Fruit fly (Drosophila melanogaster) ovary, adult (tissue): ENCODE data around the gene CG9215.
A peak's percentile ranks its signal among the peaks of the same experiment; 100 is the strongest.

ENCODE experiments used
- CG17801 ChIP-seq: fragments of 200-800 bp; optimal IDR thresholded peaks from 2 replicates; lab custom pipeline; 2019; ENCODE audit warnings: missing biosample characterization, mild to moderate bottlenecking, missing genetic modification characterization, moderate library complexity; ENCODE audit not compliant: partially characterized antibody

Gene CG9215

DNA sequence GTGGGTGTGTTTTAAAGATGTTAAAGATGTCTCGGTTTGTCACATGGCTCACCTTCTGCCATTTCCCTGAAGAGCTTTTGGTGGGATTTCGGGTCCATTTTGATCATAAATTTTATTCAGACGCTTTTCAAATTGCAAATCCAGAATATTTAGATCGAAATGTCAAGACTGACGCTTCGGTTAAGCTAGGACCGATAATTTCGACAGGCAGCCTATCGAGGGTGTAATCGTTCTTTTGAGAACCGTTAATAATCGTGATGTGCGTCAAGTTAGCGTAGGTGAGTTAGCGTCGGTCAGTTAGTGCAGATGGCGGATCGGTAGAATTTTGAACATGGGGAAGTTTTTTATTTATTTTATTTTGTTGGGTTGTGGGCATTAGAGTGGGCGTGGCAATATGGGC, 7.1 kb downstream of the CG9215 start, which contains the start of gene CG42299:
Gene CG42299 (minus strand): TSS at position 127 of the 400 bp plus-strand sequence.
- TF ChIP-seq CG17801: no peak

dm6 chrX:15574384-15574783, 8.3 kb downstream of the CG9215 start, which contains the start of gene CG9213:
Gene CG9213 (minus strand): TSS chrX:15574535.
- TF ChIP-seq CG17801: no peak

DNA sequence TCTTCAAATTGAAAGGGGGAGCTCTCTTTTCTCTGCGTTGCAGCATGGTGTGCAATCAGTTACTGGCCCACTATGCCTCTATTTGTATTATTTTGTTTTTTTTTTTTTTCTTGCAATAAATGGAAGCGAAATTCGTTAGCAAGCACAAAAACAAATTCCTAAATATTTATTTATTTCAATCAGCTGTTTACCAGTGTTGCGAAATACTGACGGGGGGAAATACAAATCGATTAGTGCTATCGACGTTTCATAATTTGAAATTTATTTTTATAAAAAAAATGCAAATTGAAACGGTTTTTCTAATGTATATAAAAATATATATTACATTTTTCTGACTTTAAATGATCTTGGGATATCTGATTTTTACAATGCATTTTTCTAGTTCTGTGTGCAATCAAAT, 10.7 kb downstream of the CG9215 start, which contains the start of gene CG15643:
Gene CG15643 (minus strand): TSS at position 211 of the 400 bp plus-strand sequence.
- no peak for TF ChIP-seq CG17801

- TF ChIP-seq CG17801: no peak
Observed at dm6 chrX:15568983-15569370, 13.7 kb downstream of the CG9215 start, which contains the start of gene CG7860. Gene CG7860 (plus strand): TSS chrX:15568993.

DNA sequence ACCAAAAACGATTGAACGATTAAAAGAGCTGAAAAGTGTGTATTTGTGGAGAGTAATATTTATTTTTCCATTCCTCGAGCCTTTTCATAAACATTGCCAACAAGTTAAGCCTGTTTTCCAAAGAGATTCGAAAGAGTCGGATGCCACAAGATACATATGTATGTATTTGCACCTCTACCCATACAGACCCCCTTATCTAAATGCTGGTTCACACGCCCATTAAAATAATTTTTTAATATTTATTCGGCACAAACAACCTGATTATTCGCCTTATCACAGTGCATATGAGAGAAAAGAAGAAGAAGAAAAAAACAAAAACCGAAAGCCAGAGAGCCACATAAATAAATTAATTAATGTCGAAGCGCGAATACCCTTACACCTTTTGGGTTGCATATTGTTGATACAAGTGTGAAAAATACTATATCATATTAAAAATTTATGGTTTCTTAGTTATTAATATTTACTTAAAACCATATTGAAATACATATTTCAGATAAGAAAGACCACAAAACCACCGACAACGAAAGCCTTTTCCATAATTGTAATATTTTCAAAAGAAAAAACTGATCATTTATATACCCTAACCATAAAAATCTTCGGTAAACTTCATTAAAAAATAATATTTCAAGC, 14.2 kb downstream of the CG9215 start:
- peak; percentile 21 for TF ChIP-seq CG17801

DNA sequence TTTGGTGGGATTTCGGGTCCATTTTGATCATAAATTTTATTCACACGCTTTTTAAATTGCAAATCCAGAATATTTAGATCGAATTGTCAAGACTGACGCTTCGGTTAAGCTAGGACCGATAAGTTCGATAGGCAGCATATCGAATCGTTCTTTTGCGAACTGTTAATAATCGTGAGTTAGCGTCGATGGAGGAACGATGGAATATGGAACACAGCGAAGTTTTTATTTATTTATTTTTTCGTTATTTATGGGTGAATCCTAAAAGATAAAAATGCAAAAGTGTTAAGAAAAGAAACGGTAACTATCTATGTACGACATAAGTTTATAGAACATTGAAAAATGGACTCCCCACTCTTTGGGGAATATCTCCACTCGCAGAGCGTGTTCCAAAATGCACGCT, 26.7 kb downstream of the CG9215 start, which contains the start of gene CG42300:
Gene CG42300 (minus strand): TSS at position 101 of the 400 bp plus-strand sequence.
- no peak for TF ChIP-seq CG17801

DNA sequence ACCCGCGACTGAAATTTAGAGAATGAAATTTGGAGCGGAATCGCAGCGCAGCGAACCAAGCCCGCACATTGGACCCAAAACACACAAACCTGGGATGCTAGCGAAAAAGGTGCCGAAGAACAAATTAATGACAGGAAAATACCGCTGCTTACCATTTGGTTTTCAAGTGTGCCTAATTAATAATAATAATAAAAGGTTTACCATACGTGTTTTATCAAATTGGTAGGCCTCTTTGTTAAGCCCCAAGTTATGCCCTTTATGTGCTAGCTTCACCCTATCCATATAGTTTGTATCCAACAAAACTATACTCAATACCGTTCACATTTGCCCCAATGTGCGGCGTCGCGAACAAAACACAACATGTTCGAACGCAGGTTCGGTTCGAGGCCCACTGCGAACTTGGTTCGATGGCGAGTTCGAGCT, 28.4 kb downstream of the CG9215 start, which contains the start of gene Ac13E:
Gene Ac13E (minus strand): TSS at position 23 of the 423 bp plus-strand sequence.
- peak; percentile 87 for TF ChIP-seq CG17801

- TF ChIP-seq CG17801: no peak
Observed at dm6 chrX:15552472-15552888, 30.2 kb downstream of the CG9215 start.

DNA sequence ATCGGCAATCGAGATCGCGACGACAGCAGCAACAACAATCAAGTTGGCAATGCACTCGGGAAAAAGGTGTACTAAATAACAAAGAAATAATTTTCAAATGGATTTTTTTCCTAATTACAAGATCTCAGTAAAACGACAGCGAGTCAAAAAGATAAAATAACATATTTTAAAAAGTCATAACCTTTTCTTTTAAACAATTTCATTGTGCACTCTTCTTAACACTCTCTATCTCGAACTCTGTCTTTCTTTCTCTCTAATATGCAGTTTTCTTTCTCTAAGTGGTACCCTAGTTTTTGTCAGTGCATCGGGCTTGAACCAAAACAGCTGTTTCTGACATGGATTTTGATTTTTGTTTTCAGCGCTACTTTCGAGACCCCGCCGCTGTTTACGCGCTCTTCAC, 33.6 kb downstream of the CG9215 start:
- TF ChIP-seq CG17801: no peak

- TF ChIP-seq CG17801: no peak
Observed at dm6 chrX:15545467-15546197, 37.0 kb downstream of the CG9215 start.

- no peak for TF ChIP-seq CG17801
Observed at dm6 chrX:15543479-15544044, 39.1 kb downstream of the CG9215 start.

DNA sequence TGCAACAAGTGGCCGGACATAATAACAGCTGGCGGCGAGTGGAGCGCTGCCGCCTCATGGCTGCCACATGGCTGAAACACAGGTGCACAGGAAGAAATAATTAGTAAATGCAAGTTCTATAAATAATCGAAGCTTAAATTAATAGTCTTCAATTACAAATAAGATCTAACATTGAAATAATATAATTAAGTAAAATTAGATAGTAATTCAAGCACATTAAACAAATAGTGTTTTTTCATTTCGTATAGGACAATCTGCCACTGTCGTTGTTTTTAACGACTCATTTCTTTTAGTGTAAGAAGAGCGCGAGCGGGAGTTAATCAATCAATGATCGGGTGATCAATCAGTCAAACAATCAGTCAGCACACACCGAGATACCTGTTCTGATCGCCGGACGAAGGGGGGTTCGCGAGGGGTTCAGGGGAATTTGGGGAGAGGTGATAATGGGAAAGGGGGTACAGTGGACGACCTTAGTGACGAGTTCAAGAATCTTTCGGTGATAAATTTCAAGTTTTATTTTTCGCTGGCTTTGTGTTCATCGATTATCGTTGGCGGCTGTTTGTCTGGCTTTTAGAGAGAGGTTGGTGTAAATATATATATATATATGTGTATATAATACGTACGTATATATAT, 42.7 kb downstream of the CG9215 start:
- no peak for TF ChIP-seq CG17801

dm6 chrX:15532062-15532461, 50.6 kb downstream of the CG9215 start:
- no peak for TF ChIP-seq CG17801
